Worm (Caenorhabditis elegans) whole organism, L4 larva: ENCODE measurements around the gene F44B9.2.
A peak's percentile ranks its signal among the peaks of the same experiment; 100 is the strongest.

Experiments used
- F10B5.3 ChIP-seq: sonication (generic microtip); optimal IDR thresholded peaks from 2 replicates; lab custom pipeline; 2016; ENCODE audit warnings: mild to moderate bottlenecking, missing genetic modification characterization, missing compliant biosample characterization
- F37D6.2 ChIP-seq: sonication (generic microtip); optimal IDR thresholded peaks from 2 replicates; lab custom pipeline; 2016; ENCODE audit warnings: mild to moderate bottlenecking, missing genetic modification characterization, missing compliant biosample characterization
- F49E8.2 ChIP-seq: sonication (generic microtip); optimal IDR thresholded peaks from 2 replicates; lab custom pipeline; 2016; ENCODE audit warnings: missing compliant biosample characterization, mild to moderate bottlenecking, missing genetic modification characterization, borderline replicate concordance
- T26A8.4 ChIP-seq: fragments of 200-800 bp; sonication (Bioruptor generic); IDR thresholded peaks from 2 replicates; pipeline ENCODE4 v1.3.6; 2022; ENCODE audit warnings: missing genetic modification characterization, missing compliant biosample characterization
- Y5F2A.4 ChIP-seq: fragments of 200-800 bp; sonication (Bioruptor generic); optimal IDR thresholded peaks from 2 replicates; lab custom pipeline; 2018; ENCODE audit warnings: mild to moderate bottlenecking, missing genetic modification characterization, missing compliant biosample characterization
- ZK337.2 ChIP-seq: fragments of 200-800 bp; sonication (Bioruptor generic); IDR thresholded peaks from 2 replicates; pipeline ENCODE4 v1.3.6; 2022; ENCODE audit warnings: missing genetic modification reagents, missing genetic modification characterization, missing compliant biosample characterization
- aly-2 ChIP-seq: sonication (generic microtip); optimal IDR thresholded peaks from 2 replicates; lab custom pipeline; 2018; ENCODE audit warnings: missing biosample characterization, missing genetic modification characterization
- ama-1 ChIP-seq: fragments of 150-350 bp; optimal IDR thresholded peaks from 2 replicates; lab custom pipeline; 2014; ENCODE audit warnings: inconsistent platforms, mixed read lengths
- arid-1 ChIP-seq: fragments of 200-800 bp; sonication (Bioruptor generic); conservative IDR thresholded peaks from 2 replicates; pipeline ENCODE4 v1.3.6; 2022; ENCODE audit warnings: missing genetic modification reagents, missing genetic modification characterization, missing compliant biosample characterization
- attf-4 ChIP-seq: sonication (generic microtip); optimal IDR thresholded peaks from 3 replicates; lab custom pipeline; 2017; ENCODE audit warnings: missing biosample characterization, missing genetic modification characterization
- ceh-20 ChIP-seq: fragments of 200-800 bp; sonication (Bioruptor generic); IDR thresholded peaks from 2 replicates; pipeline ENCODE4 v1.3.6; 2022; ENCODE audit warnings: missing genetic modification reagents, missing genetic modification characterization, missing compliant biosample characterization
- ceh-28 ChIP-seq: fragments of 150-350 bp; optimal IDR thresholded peaks from 2 replicates; lab custom pipeline; 2014; ENCODE audit warnings: missing biosample characterization, missing genetic modification reagents, missing genetic modification characterization
- ceh-44 ChIP-seq: fragments of 200-800 bp; sonication (Bioruptor generic); IDR thresholded peaks from 2 replicates; pipeline ENCODE4 v1.3.6; 2022; ENCODE audit warnings: missing genetic modification reagents, missing genetic modification characterization, missing compliant biosample characterization
- ces-1 ChIP-seq: fragments of 150-350 bp; sonication (generic microtip); optimal IDR thresholded peaks from 4 replicates; lab custom pipeline; 2014; ENCODE audit warnings: missing biosample characterization, missing genetic modification reagents, missing genetic modification characterization
- ctbp-1 ChIP-seq: fragments of 200-800 bp; sonication (Bioruptor generic); IDR thresholded peaks from 2 replicates; pipeline ENCODE4 v1.3.6; 2022; ENCODE audit warnings: missing genetic modification reagents, missing genetic modification characterization, missing compliant biosample characterization
- dmd-8 ChIP-seq: fragments of 200-800 bp; sonication (Bioruptor generic); IDR thresholded peaks from 2 replicates; pipeline ENCODE4 v1.3.6; 2022; ENCODE audit warnings: missing genetic modification characterization, missing compliant biosample characterization
- dmd-9 ChIP-seq: fragments of 200-800 bp; sonication (Bioruptor generic); IDR thresholded peaks from 2 replicates; pipeline ENCODE4 v1.3.6; 2022; ENCODE audit warnings: missing genetic modification reagents, missing genetic modification characterization, missing compliant biosample characterization
- duxl-1 ChIP-seq: sonication (generic microtip); optimal IDR thresholded peaks from 2 replicates; lab custom pipeline; 2016; ENCODE audit warnings: mild to moderate bottlenecking, missing genetic modification characterization, moderate library complexity, missing compliant biosample characterization; ENCODE audit not compliant: poor library complexity
- egl-27 ChIP-seq: sonication (generic microtip); optimal IDR thresholded peaks from 3 replicates; lab custom pipeline; 2017; ENCODE audit warnings: missing biosample characterization, missing genetic modification reagents, missing genetic modification characterization
- egl-43 ChIP-seq: fragments of 200-800 bp; sonication (Bioruptor generic); IDR thresholded peaks from 2 replicates; pipeline ENCODE4 v1.3.6; 2022; ENCODE audit warnings: missing genetic modification reagents, missing genetic modification characterization, missing compliant biosample characterization
- gei-8 ChIP-seq: fragments of 200-800 bp; sonication (Bioruptor generic); optimal IDR thresholded peaks from 2 replicates; lab custom pipeline; 2018; ENCODE audit warnings: mild to moderate bottlenecking, missing genetic modification characterization, missing compliant biosample characterization
- lin-13 ChIP-seq: fragments of 150-350 bp; optimal IDR thresholded peaks from 2 replicates; lab custom pipeline; 2014; ENCODE audit warnings: missing biosample characterization, missing genetic modification reagents, missing genetic modification characterization
- lin-29 ChIP-seq: fragments of 200-800 bp; sonication (Bioruptor generic); IDR thresholded peaks from 2 replicates; pipeline ENCODE4 v1.3.6; 2022; ENCODE audit warnings: missing genetic modification reagents, missing genetic modification characterization, missing compliant biosample characterization
- lin-39 ChIP-seq: fragments of 150-350 bp; optimal IDR thresholded peaks from 2 replicates; lab custom pipeline; 2014; ENCODE audit warnings: missing biosample characterization, missing genetic modification reagents, missing genetic modification characterization
- lir-3 ChIP-seq: sonication (generic microtip); optimal IDR thresholded peaks from 2 replicates; lab custom pipeline; 2016; ENCODE audit warnings: mild to moderate bottlenecking, missing genetic modification characterization, missing compliant biosample characterization
- madf-9 ChIP-seq: fragments of 200-800 bp; sonication (Bioruptor generic); conservative IDR thresholded peaks from 2 replicates; pipeline ENCODE4 v1.3.6; 2022; ENCODE audit warnings: missing genetic modification reagents, missing genetic modification characterization, missing compliant biosample characterization
- mdt-29 ChIP-seq: fragments of 200-800 bp; sonication (Bioruptor generic); IDR thresholded peaks from 2 replicates; pipeline ENCODE4 v1.3.6; 2022; ENCODE audit warnings: missing genetic modification reagents, missing genetic modification characterization, missing compliant biosample characterization
- mep-1 ChIP-seq: fragments of 150-350 bp; sonication (generic microtip); optimal IDR thresholded peaks from 3 replicates; lab custom pipeline; 2014; ENCODE audit warnings: missing biosample characterization, missing genetic modification characterization
- mxl-2 ChIP-seq: fragments of 200-800 bp; sonication (Bioruptor generic); conservative IDR thresholded peaks from 2 replicates; pipeline ENCODE4 v1.3.6; 2022; ENCODE audit warnings: missing genetic modification reagents, missing genetic modification characterization, missing compliant biosample characterization
- mxl-3 ChIP-seq: fragments of 200-800 bp; sonication (Bioruptor generic); optimal IDR thresholded peaks from 2 replicates; lab custom pipeline; 2018; ENCODE audit warnings: mild to moderate bottlenecking, missing genetic modification characterization, missing compliant biosample characterization
- nhr-11 ChIP-seq: fragments of 150-350 bp; optimal IDR thresholded peaks from 2 replicates; lab custom pipeline; 2014; ENCODE audit warnings: missing biosample characterization, missing genetic modification characterization
- nhr-111 ChIP-seq: fragments of 200-800 bp; sonication (Bioruptor generic); optimal IDR thresholded peaks from 2 replicates; lab custom pipeline; 2018; ENCODE audit warnings: mild to moderate bottlenecking, missing genetic modification characterization, missing compliant biosample characterization
- nhr-28 ChIP-seq: fragments of 150-350 bp; optimal IDR thresholded peaks from 2 replicates; lab custom pipeline; 2014; ENCODE audit warnings: missing biosample characterization, missing genetic modification characterization
- nhr-6 ChIP-seq: fragments of 150-350 bp; optimal IDR thresholded peaks from 2 replicates; lab custom pipeline; 2014; ENCODE audit warnings: missing biosample characterization, missing genetic modification characterization
- pqm-1 ChIP-seq: sonication (generic microtip); optimal IDR thresholded peaks from 2 replicates; lab custom pipeline; 2017; ENCODE audit warnings: missing biosample characterization, missing genetic modification characterization
- rbr-2 ChIP-seq: sonication (generic microtip); optimal IDR thresholded peaks from 2 replicates; lab custom pipeline; 2016; ENCODE audit warnings: missing genotype, missing genetic modification characterization, missing compliant biosample characterization
- sdz-12 ChIP-seq: fragments of 200-800 bp; sonication (Bioruptor generic); optimal IDR thresholded peaks from 2 replicates; lab custom pipeline; 2018; ENCODE audit warnings: mild to moderate bottlenecking, missing genetic modification characterization, missing compliant biosample characterization
- snpc-1.2 ChIP-seq: fragments of 200-800 bp; sonication (Bioruptor generic); IDR thresholded peaks from 2 replicates; pipeline ENCODE4 v1.3.6; 2022; ENCODE audit warnings: missing genetic modification reagents, missing genetic modification characterization, missing compliant biosample characterization
- snpc-4 ChIP-seq: fragments of 150-350 bp; optimal IDR thresholded peaks from 2 replicates; lab custom pipeline; 2014; ENCODE audit warnings: missing biosample characterization, missing genetic modification characterization
- spr-3 ChIP-seq: fragments of 200-800 bp; sonication (Bioruptor generic); optimal IDR thresholded peaks from 2 replicates; lab custom pipeline; 2018; ENCODE audit warnings: mild to moderate bottlenecking, missing genetic modification characterization, missing compliant biosample characterization
- tag-97 ChIP-seq: fragments of 200-800 bp; sonication (Bioruptor generic); IDR thresholded peaks from 2 replicates; pipeline ENCODE4 v1.3.6; 2022; ENCODE audit warnings: missing genetic modification characterization, missing compliant biosample characterization
- zfp-3 ChIP-seq: fragments of 200-800 bp; sonication (Bioruptor generic); conservative IDR thresholded peaks from 2 replicates; pipeline ENCODE4 v1.3.6; 2022; ENCODE audit warnings: missing genetic modification reagents, missing genetic modification characterization, missing compliant biosample characterization

F44B9.2 gene

ce11 chrIII:8069206-8069605 is 46.9 kb downstream of the F44B9.2 start (continued):
- 0 out of 2 replicates have a peak, but pooled peaks have one; percentile 23 for TF ChIP-seq arid-1 (GFP tag; lab: Robert Waterston, UW)
- TF ChIP-seq mxl-2 (GFP tag; lab: Robert Waterston, UW), result no peak
- TF ChIP-seq F10B5.3, result no peak
- no peak for TF ChIP-seq zfp-3 (GFP tag; lab: Robert Waterston, UW)
- no peak for TF ChIP-seq lir-3 (tag; lab: Kevin White, UChicago)
- TF ChIP-seq T26A8.4 (GFP tag; lab: Robert Waterston, UW), result no peak
- TF ChIP-seq snpc-4 (tag; lab: Kevin White, UChicago), result peak; percentile 39
- no peak for TF ChIP-seq F37D6.2 (tag; lab: Kevin White, UChicago)
- TF ChIP-seq ceh-20 (GFP tag; lab: Robert Waterston, UW), result no peak
- TF ChIP-seq aly-2, result no peak
- TF ChIP-seq Y5F2A.4, result no peak
- TF ChIP-seq ctbp-1 (GFP tag; lab: Robert Waterston, UW), result no peak
- no peak for TF ChIP-seq tag-97 (GFP tag; lab: Robert Waterston, UW)
- no peak for TF ChIP-seq mxl-3 (GFP tag; lab: Kevin White, UChicago)
- TF ChIP-seq nhr-11, result no peak
- TF ChIP-seq ceh-44 (GFP tag; lab: Robert Waterston, UW), result no peak
- TF ChIP-seq dmd-9, result no peak
- no peak for TF ChIP-seq egl-27
- no peak for TF ChIP-seq ZK337.2 (GFP tag; lab: Robert Waterston, UW)
- no peak for TF ChIP-seq mep-1
- TF ChIP-seq dmd-8 (GFP tag; lab: Robert Waterston, UW), result 0 out of 2 replicates have a peak, but pooled peaks have one; percentile 57
- TF ChIP-seq rbr-2 (tag; lab: Kevin White, UChicago), result no peak
- no peak for TF ChIP-seq ces-1 (GFP tag; lab: Kevin White, UChicago)
- no peak for TF ChIP-seq spr-3 (GFP tag; lab: Kevin White, UChicago)
- no peak for TF ChIP-seq ceh-28
- TF ChIP-seq mdt-29 (GFP tag; lab: Robert Waterston, UW), result no peak
- no peak for TF ChIP-seq lin-29
- no peak for TF ChIP-seq lin-13
- TF ChIP-seq nhr-6 (tag; lab: Kevin White, UChicago), result no peak
- TF ChIP-seq pqm-1 (tag; lab: Kevin White, UChicago), result no peak
- TF ChIP-seq snpc-1.2 (GFP tag; lab: Robert Waterston, UW), result no peak
- no peak for TF ChIP-seq ama-1 (lab: Kevin White, UChicago)
- TF ChIP-seq sdz-12 (GFP tag; lab: Kevin White, UChicago), result no peak
- TF ChIP-seq attf-4 (tag; lab: Kevin White, UChicago), result no peak
- no peak for TF ChIP-seq F49E8.2 (tag; lab: Kevin White, UChicago)
- no peak for TF ChIP-seq nhr-111 (GFP tag; lab: Kevin White, UChicago)
- TF ChIP-seq duxl-1, result peak; percentile 14
- peak; percentile 48; the same call in 1 of the 2 replicates for TF ChIP-seq egl-43 (GFP tag; lab: Robert Waterston, UW)
- TF ChIP-seq nhr-28, result no peak
- TF ChIP-seq madf-9 (GFP tag; lab: Robert Waterston, UW), result no peak
- no peak for TF ChIP-seq gei-8 (GFP tag; lab: Kevin White, UChicago)
- no peak for TF ChIP-seq lin-39 (tag; lab: Kevin White, UChicago)
